Fruit fly (Drosophila melanogaster) whole organism: ENCODE results near the gene Pih1D1.

Source experiments
- EcR ChIP-seq, 2 experiments: fragments of >200 bp; optimal IDR thresholded peaks; 2 replicates each; lab custom pipeline; 2017; ENCODE audit warnings: missing biosample characterization in 2 of 2, missing genetic modification characterization in 2 of 2, missing genetic modification reagents in 2 of 2
- psq ChIP-seq: fragments of >200 bp; optimal IDR thresholded peaks from 2 replicates; lab custom pipeline; 2017

DNA sequence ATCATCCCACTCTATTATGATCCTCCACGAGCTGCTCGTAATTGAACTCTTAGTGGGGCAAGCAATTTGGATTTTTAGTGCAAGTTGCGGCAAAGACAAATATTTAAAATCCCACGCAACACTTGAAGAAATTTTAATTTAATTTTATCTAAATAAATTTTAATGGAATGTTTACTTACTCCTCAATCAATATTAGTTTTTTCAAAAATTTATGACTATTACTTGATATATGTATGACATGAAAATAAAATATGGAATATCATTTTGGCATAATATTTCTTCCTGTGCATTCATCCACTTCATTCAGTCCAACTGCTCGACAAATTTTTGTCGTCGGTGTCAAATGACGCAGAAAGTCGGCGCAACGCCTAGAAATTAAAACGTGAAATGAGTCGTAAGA, 28.4 kb upstream of the Pih1D1 start:
- TF ChIP-seq psq (lab: Kevin White, UChicago) (no peak), EcR (GFP tag; optimal IDR thresholded peaks at IDR 0.05; lab: Kevin White, UChicago) (no peak)
